Fruit fly (Drosophila melanogaster) whole organism, embryonic: ENCODE measurements around the gene ph-p.

Source experiments
- B-H1 ChIP-seq: fragments of 200-800 bp; sonication (Bioruptor generic); IDR thresholded peaks from 3 replicates; pipeline ENCODE4 v1.3.6; 2022; ENCODE audit warnings: missing biosample characterization, missing genetic modification characterization
- BtbVII ChIP-seq: fragments of 200-800 bp; sonication (Bioruptor generic); optimal IDR thresholded peaks from 3 replicates; lab custom pipeline; 2017; ENCODE audit warnings: missing biosample characterization, mild to moderate bottlenecking, missing genetic modification characterization
- CG1024 ChIP-seq: fragments of 200-800 bp; sonication (Bioruptor generic); IDR thresholded peaks from 2 replicates; pipeline ENCODE4 v1.3.6; 2022; ENCODE audit warnings: missing biosample characterization, missing genetic modification characterization
- CG10959 ChIP-seq: fragments of 200-800 bp; sonication (Bioruptor generic); IDR thresholded peaks from 2 replicates; pipeline ENCODE4 v1.3.6; 2022; ENCODE audit warnings: missing biosample characterization, missing genetic modification characterization
- CG11085 ChIP-seq: fragments of 200-800 bp; sonication (Bioruptor generic); IDR thresholded peaks from 2 replicates; pipeline ENCODE4 v1.3.6; 2022; ENCODE audit warnings: missing biosample characterization, missing genetic modification characterization
- CG14441 ChIP-seq: fragments of 200-800 bp; sonication (Bioruptor generic); IDR thresholded peaks from 2 replicates; pipeline ENCODE4 v1.3.6; 2022; ENCODE audit warnings: missing biosample characterization, missing genetic modification characterization
- CG14710 ChIP-seq: fragments of 200-800 bp; sonication (Bioruptor generic); optimal IDR thresholded peaks from 3 replicates; lab custom pipeline; 2019; ENCODE audit warnings: missing biosample characterization, mild to moderate bottlenecking, missing genetic modification characterization, moderate library complexity
- CG15011 ChIP-seq: fragments of 200-800 bp; sonication (Bioruptor generic); optimal IDR thresholded peaks from 3 replicates; lab custom pipeline; 2018; ENCODE audit warnings: missing biosample characterization, mild to moderate bottlenecking, missing genetic modification characterization
- CG15601 ChIP-seq: fragments of 200-800 bp; sonication (Bioruptor generic); optimal IDR thresholded peaks from 3 replicates; lab custom pipeline; 2019; ENCODE audit warnings: missing biosample characterization, mild to moderate bottlenecking, missing genetic modification characterization, moderate library complexity
- CG16779 ChIP-seq: fragments of 200-800 bp; sonication (Bioruptor generic); IDR thresholded peaks from 2 replicates; pipeline ENCODE4 v1.3.6; 2022; ENCODE audit warnings: missing biosample characterization, missing genetic modification characterization
- CG18599 ChIP-seq: fragments of 200-800 bp; sonication (Bioruptor generic); optimal IDR thresholded peaks from 3 replicates; lab custom pipeline; 2017; ENCODE audit warnings: missing biosample characterization, missing genetic modification characterization, mild to moderate bottlenecking, moderate library complexity, missing genetic modification reagents
- CG3065 ChIP-seq: fragments of 200-800 bp; sonication (Bioruptor generic); optimal IDR thresholded peaks from 2 replicates; lab custom pipeline; 2016; ENCODE audit warnings: missing biosample characterization, missing genetic modification characterization
- CG32772 ChIP-seq: fragments of 200-800 bp; sonication (Bioruptor generic); IDR thresholded peaks from 2 replicates; pipeline ENCODE4 v1.3.6; 2022; ENCODE audit warnings: missing biosample characterization, missing genetic modification characterization
- CG34422 ChIP-seq: fragments of 200-800 bp; sonication (Bioruptor generic); IDR thresholded peaks from 3 replicates; pipeline ENCODE4 v1.3.6; 2022; ENCODE audit warnings: missing biosample characterization, missing genetic modification characterization
- CG4404 ChIP-seq: fragments of 200-800 bp; sonication (Bioruptor generic); IDR thresholded peaks from 2 replicates; pipeline ENCODE4 v1.3.6; 2022; ENCODE audit warnings: missing biosample characterization, missing genetic modification characterization
- CG6254 ChIP-seq: fragments of 200-800 bp; sonication (Bioruptor generic); optimal IDR thresholded peaks from 3 replicates; lab custom pipeline; 2017; ENCODE audit warnings: mild to moderate bottlenecking, missing biosample characterization, missing genetic modification reagents, missing genetic modification characterization
- CG6791 ChIP-seq: fragments of 200-800 bp; sonication (Bioruptor generic); IDR thresholded peaks from 3 replicates; pipeline ENCODE4 v1.3.6; 2022; ENCODE audit warnings: missing biosample characterization, missing genetic modification characterization; ENCODE audit not compliant: partially characterized antibody
- CG7556 ChIP-seq: fragments of 200-800 bp; sonication (Bioruptor generic); optimal IDR thresholded peaks from 2 replicates; lab custom pipeline; 2017; ENCODE audit warnings: missing biosample characterization, mild to moderate bottlenecking, missing genetic modification characterization
- CG8281 ChIP-seq: fragments of 200-800 bp; sonication (Bioruptor generic); optimal IDR thresholded peaks from 2 replicates; lab custom pipeline; 2018; ENCODE audit warnings: missing biosample characterization, mild to moderate bottlenecking, missing genetic modification characterization, moderate library complexity
- CG9215 ChIP-seq: fragments of 200-800 bp; sonication (Bioruptor generic); IDR thresholded peaks from 2 replicates; pipeline ENCODE4 v1.3.6; 2022; ENCODE audit warnings: missing biosample characterization, missing genetic modification characterization
- CG9817 ChIP-seq: fragments of 200-800 bp; sonication (Bioruptor generic); optimal IDR thresholded peaks from 2 replicates; lab custom pipeline; 2018; ENCODE audit warnings: missing biosample characterization, mild to moderate bottlenecking, missing genetic modification characterization, moderate library complexity
- CTCF ChIP-seq: fragments of 200-800 bp; sonication (Bioruptor generic); optimal IDR thresholded peaks from 2 replicates; lab custom pipeline; 2017; ENCODE audit warnings: missing biosample characterization, mild to moderate bottlenecking, missing genetic modification characterization, moderate library complexity
- ERR ChIP-seq: fragments of 200-800 bp; sonication (Bioruptor generic); optimal IDR thresholded peaks from 2 replicates; lab custom pipeline; 2016; ENCODE audit warnings: missing biosample characterization, missing genetic modification characterization
- Elba2 ChIP-seq: fragments of 200-800 bp; sonication (Bioruptor generic); optimal IDR thresholded peaks from 3 replicates; lab custom pipeline; 2016; ENCODE audit warnings: missing biosample characterization, missing genetic modification characterization
- H15 ChIP-seq: fragments of 200-800 bp; sonication (Bioruptor generic); IDR thresholded peaks from 3 replicates; pipeline ENCODE4 v1.3.6; 2022; ENCODE audit warnings: missing biosample characterization, missing genetic modification characterization
- Hey ChIP-seq: fragments of 200-800 bp; sonication (Bioruptor generic); optimal IDR thresholded peaks from 3 replicates; lab custom pipeline; 2018; ENCODE audit warnings: missing biosample characterization, mild to moderate bottlenecking, missing genetic modification characterization
- Hr78 ChIP-seq, 2 experiments: fragments of 200-800 bp in 1 of 2; fragments of >200 bp in 1 of 2; sonication (Bioruptor generic) in 1 of 2; optimal IDR thresholded peaks; 2 replicates each; lab custom pipeline; 2017 to 2019; ENCODE audit warnings: missing biosample characterization in 2 of 2, missing genetic modification characterization in 2 of 2, mild to moderate bottlenecking in 1 of 2, moderate library complexity in 1 of 2
- Lhr ChIP-seq: fragments of 200-800 bp; sonication (Bioruptor generic); optimal IDR thresholded peaks from 3 replicates; lab custom pipeline; 2017; ENCODE audit warnings: mild to moderate bottlenecking, missing biosample characterization, missing genetic modification reagents, missing genetic modification characterization
- NFAT ChIP-seq: fragments of 200-800 bp; sonication (Bioruptor generic); IDR thresholded peaks from 2 replicates; pipeline ENCODE4 v1.3.6; 2022; ENCODE audit warnings: missing biosample characterization, missing genetic modification characterization
- Nf-YA ChIP-seq: fragments of 200-800 bp; sonication (Bioruptor generic); IDR thresholded peaks from 2 replicates; pipeline ENCODE4 v1.3.6; 2022; ENCODE audit warnings: missing biosample characterization, missing genetic modification characterization
- Nf-YB ChIP-seq: fragments of 200-800 bp; sonication (Bioruptor generic); optimal IDR thresholded peaks from 3 replicates; lab custom pipeline; 2019; ENCODE audit warnings: missing biosample characterization, mild to moderate bottlenecking, missing genetic modification characterization, moderate library complexity
- Poxn ChIP-seq: fragments of 200-800 bp; sonication (Bioruptor generic); IDR thresholded peaks from 2 replicates; pipeline ENCODE4 v1.3.6; 2022; ENCODE audit warnings: missing biosample characterization, missing genetic modification characterization
- aop ChIP-seq: fragments of 200-800 bp; sonication (Bioruptor generic); IDR thresholded peaks from 2 replicates; pipeline ENCODE4 v1.3.6; 2022; ENCODE audit warnings: missing biosample characterization, missing genetic modification characterization
- bsh ChIP-seq, 2 experiments: fragments of 200-800 bp; sonication (Bioruptor generic); optimal IDR thresholded peaks; 2 replicates each; lab custom pipeline; 2017 to 2018; ENCODE audit warnings: mild to moderate bottlenecking in 2 of 2, missing biosample characterization in 2 of 2, missing genetic modification characterization in 2 of 2, moderate library complexity in 1 of 2
- cad ChIP-seq: fragments of >200 bp; optimal IDR thresholded peaks from 2 replicates; lab custom pipeline; 2017; ENCODE audit warnings: missing biosample characterization, missing genetic modification characterization
- cas ChIP-seq: fragments of 200-800 bp; sonication (Bioruptor generic); IDR thresholded peaks from 2 replicates; pipeline ENCODE4 v1.3.6; 2022; ENCODE audit warnings: missing biosample characterization, missing genetic modification characterization
- dmrt11E ChIP-seq: fragments of 200-800 bp; sonication (Bioruptor generic); optimal IDR thresholded peaks from 3 replicates; lab custom pipeline; 2018; ENCODE audit warnings: missing biosample characterization, mild to moderate bottlenecking, missing genetic modification characterization, moderate library complexity
- dmrt99B ChIP-seq: fragments of 200-800 bp; sonication (Bioruptor generic); optimal IDR thresholded peaks from 2 replicates; lab custom pipeline; 2018; ENCODE audit warnings: missing biosample characterization, mild to moderate bottlenecking, missing genetic modification characterization, moderate library complexity
- fd96Cb ChIP-seq: fragments of 200-800 bp; sonication (Bioruptor generic); optimal IDR thresholded peaks from 2 replicates; lab custom pipeline; 2018; ENCODE audit warnings: missing biosample characterization, mild to moderate bottlenecking, missing genetic modification characterization, moderate library complexity
- gcm2 ChIP-seq: fragments of 200-800 bp; sonication (Bioruptor generic); optimal IDR thresholded peaks from 2 replicates; lab custom pipeline; 2016; ENCODE audit warnings: missing biosample characterization, missing genetic modification characterization
- lilli ChIP-seq: fragments of 200-800 bp; sonication (Bioruptor generic); optimal IDR thresholded peaks from 3 replicates; lab custom pipeline; 2016; ENCODE audit warnings: missing biosample characterization, missing genetic modification characterization
- lov ChIP-seq, 2 experiments: fragments of 200-800 bp in 1 of 2; fragments of >200 bp in 1 of 2; sonication (Bioruptor generic) in 1 of 2; IDR thresholded peaks in 1 of 2; optimal IDR thresholded peaks in 1 of 2; 2 replicates in 1 of 2; 3 replicates in 1 of 2; pipeline versions ENCODE4 v1.3.6 to Lab custom; 2017 to 2022; ENCODE audit warnings: missing biosample characterization in 1 of 2, missing genetic modification characterization in 1 of 2
- mld ChIP-seq: fragments of 200-800 bp; sonication (Bioruptor generic); IDR thresholded peaks from 3 replicates; pipeline ENCODE4 v1.3.6; 2022; ENCODE audit warnings: missing biosample characterization, missing genetic modification characterization; ENCODE audit not compliant: partially characterized antibody
- nerfin-2 ChIP-seq: fragments of 200-800 bp; sonication (Bioruptor generic); IDR thresholded peaks from 2 replicates; pipeline ENCODE4 v1.3.6; 2022; ENCODE audit warnings: missing biosample characterization, missing genetic modification characterization; ENCODE audit not compliant: partially characterized antibody
- pfk ChIP-seq: fragments of 200-800 bp; sonication (Bioruptor generic); optimal IDR thresholded peaks from 2 replicates; lab custom pipeline; 2018; ENCODE audit warnings: missing biosample characterization, mild to moderate bottlenecking, missing genetic modification characterization, moderate library complexity
- pum ChIP-seq: fragments of 200-800 bp; sonication (Bioruptor generic); optimal IDR thresholded peaks from 2 replicates; lab custom pipeline; 2016; ENCODE audit warnings: missing biosample characterization, missing genetic modification characterization
- salm ChIP-seq: fragments of 200-800 bp; sonication (Bioruptor generic); optimal IDR thresholded peaks from 2 replicates; lab custom pipeline; 2018; ENCODE audit warnings: missing biosample characterization, mild to moderate bottlenecking, missing genetic modification characterization
- sd ChIP-seq: fragments of 200-800 bp; sonication (Bioruptor generic); optimal IDR thresholded peaks from 3 replicates; lab custom pipeline; 2018; ENCODE audit warnings: missing biosample characterization, mild to moderate bottlenecking, missing genetic modification characterization, moderate library complexity
- zen2 ChIP-seq: fragments of 200-800 bp; sonication (Bioruptor generic); IDR thresholded peaks from 3 replicates; pipeline ENCODE4 v1.3.6; 2022; ENCODE audit warnings: missing biosample characterization, missing genetic modification characterization; ENCODE audit not compliant: partially characterized antibody
- zfh1 ChIP-seq: fragments of 200-800 bp; sonication (Bioruptor generic); IDR thresholded peaks from 3 replicates; pipeline ENCODE4 v1.3.6; 2022; ENCODE audit warnings: missing biosample characterization, missing genetic modification characterization

The ph-p gene

dm6 chrX:2141854-2142216 is 3.7 kb upstream of the ph-p start (continued):
- TF ChIP-seq CG32772 (GFP tag; lab: Robert Waterston, UW) (no peak), Elba2 (GFP tag; lab: Kevin White, UChicago) (no peak), ERR (GFP tag; lab: Kevin White, UChicago) (no peak), CG16779 (no peak), fd96Cb (tag; lab: Kevin White, UChicago) (peak; percentile 30), mld (GFP tag; lab: Robert Waterston, UW) (no peak), Hr78 (GFP tag; optimal IDR thresholded peaks at IDR 0.05; lab: Kevin White, UChicago) (peak in 1 of 2 experiments; percentile 15), Nf-YA (GFP tag; lab: Robert Waterston, UW) (no peak), CTCF (GFP tag; lab: Kevin White, UChicago) (no peak), cad (GFP tag; lab: Kevin White, UChicago) (no peak), cas (GFP tag; lab: Robert Waterston, UW) (no peak), nerfin-2 (GFP tag; lab: Robert Waterston, UW) (no peak), CG3065 (GFP tag; lab: Kevin White, UChicago) (no peak), CG8281 (tag; lab: Kevin White, UChicago) (peak; percentile 33), CG11085 (0 out of 2 replicates have a peak, but pooled peaks have one; percentile 15), CG9817 (tag; lab: Kevin White, UChicago) (peak; percentile 36), lilli (GFP tag; lab: Kevin White, UChicago) (peak; percentile 10), CG34422 (peak; percentile 28; the same call in 1 of the 3 replicates), zfh1 (GFP tag; lab: Robert Waterston, UW) (0 out of 3 replicates have a peak, but pooled peaks have one; percentile 10), CG18599 (GFP tag; lab: Kevin White, UChicago) (peak; percentile 72), CG7556 (peak; percentile 52), CG4404 (GFP tag; lab: Robert Waterston, UW) (no peak), CG6254 (GFP tag; lab: Kevin White, UChicago) (peak; percentile 3), CG10959 (no peak), zen2 (GFP tag; lab: Robert Waterston, UW) (no peak), CG15011 (GFP tag; lab: Kevin White, UChicago) (peak; percentile 38), CG6791 (no peak), dmrt99B (tag; lab: Kevin White, UChicago) (peak; percentile 47), pfk (peak; percentile 28), sd (tag; lab: Kevin White, UChicago) (peak; percentile 46), dmrt11E (tag; lab: Kevin White, UChicago) (no peak), Poxn (no peak), lov (optimal IDR thresholded peaks at IDR 0.05; lab: Kevin White, UChicago) (no peak), lov (GFP tag; IDR thresholded peaks at IDR 0.05; lab: Robert Waterston, UW) (no peak), CG14441 (GFP tag; lab: Robert Waterston, UW) (no peak), H15 (GFP tag; lab: Robert Waterston, UW) (no peak), NFAT (peak; percentile 37; the same call in 1 of the 2 replicates), bsh (GFP tag; optimal IDR thresholded peaks at IDR 0.05; lab: Kevin White, UChicago) (peak in 1 of 2 experiments; percentile 46), gcm2 (no peak), CG15601 (peak; percentile 20), salm (peak; percentile 17), BtbVII (GFP tag; lab: Kevin White, UChicago) (peak; percentile 63), pum (no peak), aop (GFP tag; lab: Robert Waterston, UW) (no peak), Hey (tag; lab: Kevin White, UChicago) (peak; percentile 66), CG1024 (GFP tag; lab: Robert Waterston, UW) (no peak), CG14710 (tag; lab: Kevin White, UChicago) (peak; percentile 0), Lhr (GFP tag; lab: Kevin White, UChicago) (no peak), B-H1 (GFP tag; lab: Robert Waterston, UW) (no peak; the same call in 2 of the 3 replicates), CG9215 (GFP tag; lab: Robert Waterston, UW) (peak; percentile 23; the same call in 1 of the 2 replicates), Nf-YB (GFP tag; lab: Kevin White, UChicago) (peak; percentile 8)
